Fruit fly (Drosophila melanogaster) whole organism, embryonic: ENCODE results near the gene GILT3.
A peak's percentile ranks its signal among the peaks of the same experiment; 100 is the strongest.

Source experiments
- CG10147 ChIP-seq: fragments of 200-800 bp; sonication (Bioruptor generic); optimal IDR thresholded peaks from 2 replicates; lab custom pipeline; 2019; ENCODE audit warnings: missing biosample characterization, mild to moderate bottlenecking, missing genetic modification characterization, moderate library complexity
- CG10321 ChIP-seq: fragments of 200-800 bp; sonication (Bioruptor generic); IDR thresholded peaks from 2 replicates; pipeline ENCODE4 v1.3.6; 2022; ENCODE audit warnings: missing biosample characterization, missing genetic modification characterization
- CG10565 ChIP-seq: fragments of 200-800 bp; sonication (Bioruptor generic); optimal IDR thresholded peaks from 3 replicates; lab custom pipeline; 2016; ENCODE audit warnings: missing biosample characterization, mild to moderate bottlenecking, missing genetic modification characterization
- CG11247 ChIP-seq: fragments of 200-800 bp; sonication (Bioruptor generic); IDR thresholded peaks from 2 replicates; pipeline ENCODE4 v1.3.6; 2022; ENCODE audit warnings: missing biosample characterization, missing genetic modification characterization
- CG11456 ChIP-seq: fragments of 200-800 bp; sonication (Bioruptor generic); IDR thresholded peaks from 3 replicates; pipeline ENCODE4 v1.3.6; 2022; ENCODE audit warnings: missing biosample characterization, missing genetic modification characterization
- CG13287 ChIP-seq: fragments of 200-800 bp; sonication (Bioruptor generic); IDR thresholded peaks from 2 replicates; pipeline ENCODE4 v1.3.6; 2022; ENCODE audit warnings: missing biosample characterization, missing genetic modification characterization; ENCODE audit not compliant: partially characterized antibody
- CG14710 ChIP-seq: fragments of 200-800 bp; sonication (Bioruptor generic); optimal IDR thresholded peaks from 3 replicates; lab custom pipeline; 2019; ENCODE audit warnings: missing biosample characterization, mild to moderate bottlenecking, missing genetic modification characterization, moderate library complexity
- CG15011 ChIP-seq: fragments of 200-800 bp; sonication (Bioruptor generic); optimal IDR thresholded peaks from 3 replicates; lab custom pipeline; 2018; ENCODE audit warnings: missing biosample characterization, mild to moderate bottlenecking, missing genetic modification characterization
- CG1529 ChIP-seq: fragments of 200-800 bp; sonication (Bioruptor generic); optimal IDR thresholded peaks from 3 replicates; lab custom pipeline; 2018; ENCODE audit warnings: missing biosample characterization, missing genetic modification characterization
- CG15696 ChIP-seq: fragments of 200-800 bp; sonication (Bioruptor generic); optimal IDR thresholded peaks from 2 replicates; lab custom pipeline; 2019; ENCODE audit warnings: missing biosample characterization, mild to moderate bottlenecking, missing genetic modification characterization, moderate library complexity
- CG17328 ChIP-seq: fragments of 200-800 bp; sonication (Bioruptor generic); IDR thresholded peaks from 2 replicates; pipeline ENCODE4 v1.3.6; 2022; ENCODE audit warnings: missing biosample characterization, missing genetic modification characterization
- CG18476 ChIP-seq: fragments of 200-800 bp; sonication (Bioruptor generic); optimal IDR thresholded peaks from 2 replicates; lab custom pipeline; 2016; ENCODE audit warnings: missing biosample characterization, mild to moderate bottlenecking, missing genetic modification characterization
- CG2129 ChIP-seq: fragments of 200-800 bp; sonication (Bioruptor generic); IDR thresholded peaks from 2 replicates; pipeline ENCODE4 v1.3.6; 2022; ENCODE audit warnings: missing biosample characterization, missing genetic modification characterization; ENCODE audit not compliant: partially characterized antibody
- CG30020 ChIP-seq: fragments of 200-800 bp; optimal IDR thresholded peaks from 2 replicates; lab custom pipeline; 2019; ENCODE audit warnings: missing biosample characterization, mild to moderate bottlenecking, missing genetic modification characterization, moderate library complexity
- CG3407 ChIP-seq: fragments of 200-800 bp; sonication (Bioruptor generic); optimal IDR thresholded peaks from 2 replicates; lab custom pipeline; 2018; ENCODE audit warnings: missing biosample characterization, mild to moderate bottlenecking, missing genetic modification characterization
- CG3995 ChIP-seq: fragments of 200-800 bp; sonication (Bioruptor generic); optimal IDR thresholded peaks from 3 replicates; lab custom pipeline; 2016; ENCODE audit warnings: missing biosample characterization, missing genetic modification characterization
- CG7963 ChIP-seq: fragments of 200-800 bp; sonication (Bioruptor generic); IDR thresholded peaks from 3 replicates; pipeline ENCODE4 v1.3.6; 2022; ENCODE audit warnings: missing biosample characterization, missing genetic modification characterization; ENCODE audit not compliant: partially characterized antibody
- Dip2 ChIP-seq: fragments of 200-800 bp; sonication (Bioruptor generic); IDR thresholded peaks from 2 replicates; pipeline ENCODE4 v1.3.6; 2022; ENCODE audit warnings: missing biosample characterization, missing genetic modification characterization
- Doc3 ChIP-seq: fragments of 200-800 bp; sonication (Bioruptor generic); IDR thresholded peaks from 3 replicates; pipeline ENCODE4 v1.3.6; 2022; ENCODE audit warnings: missing biosample characterization, missing genetic modification characterization; ENCODE audit not compliant: partially characterized antibody
- Ets97D ChIP-seq: fragments of 200-800 bp; sonication (Bioruptor generic); optimal IDR thresholded peaks from 3 replicates; lab custom pipeline; 2016; ENCODE audit warnings: missing biosample characterization, missing genetic modification characterization
- Fer2 ChIP-seq: fragments of 200-800 bp; sonication (Bioruptor generic); optimal IDR thresholded peaks from 2 replicates; lab custom pipeline; 2018; ENCODE audit warnings: missing biosample characterization, mild to moderate bottlenecking, missing genetic modification characterization, moderate library complexity
- HLH3B ChIP-seq: fragments of 200-800 bp; sonication (Bioruptor generic); IDR thresholded peaks from 2 replicates; pipeline ENCODE4 v1.3.6; 2022; ENCODE audit warnings: missing biosample characterization, missing genetic modification characterization
- Hmx ChIP-seq: fragments of 200-800 bp; sonication (Bioruptor generic); optimal IDR thresholded peaks from 2 replicates; lab custom pipeline; 2016; ENCODE audit warnings: missing biosample characterization, missing genetic modification characterization
- Hr51 ChIP-seq, 2 experiments: fragments of 200-800 bp; sonication (Bioruptor generic); optimal IDR thresholded peaks; 2 replicates in 1 of 2; 3 replicates in 1 of 2; lab custom pipeline; 2016 to 2018; ENCODE audit warnings: missing biosample characterization in 2 of 2, missing genetic modification characterization in 2 of 2, mild to moderate bottlenecking in 1 of 2, moderate library complexity in 1 of 2
- Max ChIP-seq: fragments of 200-800 bp; sonication (Bioruptor generic); optimal IDR thresholded peaks from 2 replicates; lab custom pipeline; 2016; ENCODE audit warnings: missing biosample characterization, mild to moderate bottlenecking, missing genetic modification characterization
- Mes4 ChIP-seq: fragments of 200-800 bp; sonication (Bioruptor generic); optimal IDR thresholded peaks from 2 replicates; lab custom pipeline; 2016; ENCODE audit warnings: missing biosample characterization, missing genetic modification characterization
- Mrtf ChIP-seq: fragments of 200-800 bp; sonication (Bioruptor generic); IDR thresholded peaks from 3 replicates; pipeline ENCODE4 v1.3.6; 2022; ENCODE audit warnings: missing biosample characterization, missing genetic modification characterization
- Oli ChIP-seq: fragments of 200-800 bp; sonication (Bioruptor generic); optimal IDR thresholded peaks from 2 replicates; lab custom pipeline; 2018; ENCODE audit warnings: missing biosample characterization, mild to moderate bottlenecking, missing genetic modification characterization, moderate library complexity
- Pdp1 ChIP-seq, 2 experiments: fragments of 200-800 bp; sonication (Bioruptor generic); optimal IDR thresholded peaks; 3 replicates each; lab custom pipeline; 2016; ENCODE audit warnings: missing biosample characterization in 2 of 2, missing genetic modification characterization in 2 of 2, mild to moderate bottlenecking in 1 of 2, moderate library complexity in 1 of 2
- Ravus ChIP-seq: fragments of 200-800 bp; sonication (Bioruptor generic); IDR thresholded peaks from 2 replicates; pipeline ENCODE4 v1.3.6; 2022; ENCODE audit warnings: missing biosample characterization, missing genetic modification characterization
- Spps ChIP-seq: fragments of 200-800 bp; sonication (Bioruptor generic); optimal IDR thresholded peaks from 2 replicates; lab custom pipeline; 2018; ENCODE audit warnings: missing biosample characterization, mild to moderate bottlenecking, missing genetic modification characterization
- ab ChIP-seq: fragments of 200-800 bp; sonication (Bioruptor generic); optimal IDR thresholded peaks from 2 replicates; lab custom pipeline; 2016; ENCODE audit warnings: missing biosample characterization, missing genetic modification characterization
- crol ChIP-seq: fragments of 200-800 bp; sonication (Bioruptor generic); IDR thresholded peaks from 2 replicates; pipeline ENCODE4 v1.3.6; 2022; ENCODE audit warnings: missing biosample characterization, missing genetic modification characterization
- crp ChIP-seq, 2 experiments: fragments of 200-800 bp; sonication (Bioruptor generic); optimal IDR thresholded peaks; 2 replicates in 1 of 2; 3 replicates in 1 of 2; lab custom pipeline; 2017; ENCODE audit warnings: missing biosample characterization in 2 of 2, missing genetic modification characterization in 2 of 2, mild to moderate bottlenecking in 1 of 2, moderate library complexity in 1 of 2
- en ChIP-seq: fragments of 200-800 bp; sonication (Bioruptor generic); optimal IDR thresholded peaks from 2 replicates; lab custom pipeline; 2016; ENCODE audit warnings: missing biosample characterization, missing genetic modification characterization
- eve ChIP-seq, 2 experiments: fragments of >200 bp; optimal IDR thresholded peaks; 2 replicates each; lab custom pipeline; 2017; ENCODE audit warnings: missing biosample characterization in 2 of 2, missing genetic modification characterization in 2 of 2
- gfzf ChIP-seq: fragments of 200-800 bp; sonication (Bioruptor generic); optimal IDR thresholded peaks from 2 replicates; lab custom pipeline; 2016; ENCODE audit warnings: missing biosample characterization, mild to moderate bottlenecking, missing genetic modification characterization, moderate library complexity
- grau ChIP-seq: fragments of 200-800 bp; optimal IDR thresholded peaks from 3 replicates; lab custom pipeline; 2019; ENCODE audit warnings: missing biosample characterization, mild to moderate bottlenecking, missing genetic modification characterization, moderate library complexity
- grn ChIP-seq: fragments of 200-800 bp; sonication (Bioruptor generic); optimal IDR thresholded peaks from 3 replicates; lab custom pipeline; 2017; ENCODE audit warnings: missing biosample characterization, missing genetic modification characterization
- insv ChIP-seq, 2 experiments: fragments of 200-800 bp; sonication (Bioruptor generic); optimal IDR thresholded peaks; 3 replicates each; lab custom pipeline; 2016 to 2018; ENCODE audit warnings: missing biosample characterization in 2 of 2, missing genetic modification characterization in 2 of 2
- nau ChIP-seq: fragments of 200-800 bp; sonication (Bioruptor generic); optimal IDR thresholded peaks from 3 replicates; lab custom pipeline; 2017; ENCODE audit warnings: missing biosample characterization, mild to moderate bottlenecking, missing genetic modification characterization, missing genetic modification reagents
- nerfin-1 ChIP-seq: fragments of 200-800 bp; sonication (Bioruptor generic); optimal IDR thresholded peaks from 3 replicates; lab custom pipeline; 2019; ENCODE audit warnings: missing biosample characterization, mild to moderate bottlenecking, missing genetic modification characterization, moderate library complexity
- phol ChIP-seq: fragments of 200-800 bp; sonication (Bioruptor generic); optimal IDR thresholded peaks from 3 replicates; lab custom pipeline; 2018; ENCODE audit warnings: missing biosample characterization, mild to moderate bottlenecking, missing genetic modification characterization, moderate library complexity
- pum ChIP-seq: fragments of 200-800 bp; sonication (Bioruptor generic); optimal IDR thresholded peaks from 2 replicates; lab custom pipeline; 2016; ENCODE audit warnings: missing biosample characterization, missing genetic modification characterization
- scrt ChIP-seq: fragments of 200-800 bp; sonication (Bioruptor generic); optimal IDR thresholded peaks from 2 replicates; lab custom pipeline; 2018; ENCODE audit warnings: missing biosample characterization, mild to moderate bottlenecking, missing genetic modification characterization, moderate library complexity
- shn ChIP-seq: fragments of 200-800 bp; sonication (Bioruptor generic); optimal IDR thresholded peaks from 3 replicates; lab custom pipeline; 2016; ENCODE audit warnings: missing biosample characterization, missing genetic modification characterization
- sqz ChIP-seq: fragments of 200-800 bp; sonication (Bioruptor generic); optimal IDR thresholded peaks from 3 replicates; lab custom pipeline; 2018; ENCODE audit warnings: missing biosample characterization, mild to moderate bottlenecking, missing genetic modification characterization
- zfh1 ChIP-seq: fragments of 200-800 bp; sonication (Bioruptor generic); IDR thresholded peaks from 3 replicates; pipeline ENCODE4 v1.3.6; 2022; ENCODE audit warnings: missing biosample characterization, missing genetic modification characterization

Gene GILT3

DNA sequence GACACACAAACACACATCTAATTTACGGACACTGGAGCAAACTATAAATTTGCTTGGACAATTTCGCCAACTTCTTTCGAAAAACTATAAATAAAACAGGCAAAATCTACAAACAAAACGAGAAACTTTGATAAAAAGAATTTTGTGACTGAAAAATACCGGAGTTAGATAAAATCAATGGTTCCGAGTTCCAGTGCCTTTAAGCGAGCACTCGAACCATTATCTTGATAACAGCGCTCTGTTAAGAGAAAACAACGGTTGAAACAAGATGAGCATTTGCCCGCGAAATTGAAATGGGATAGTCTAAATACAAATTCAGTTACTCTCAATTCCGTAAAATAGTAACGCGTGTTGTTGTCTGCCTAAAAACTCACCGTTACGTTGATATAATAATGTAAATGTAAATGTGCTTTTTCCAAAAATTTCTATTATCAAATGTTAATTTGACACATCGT is 17.4 kb downstream of the GILT3 start, which contains the start of gene CG10254 (continued):
- TF ChIP-seq pum (GFP tag; lab: Kevin White, UChicago) = no peak
- peak; percentile 30 for TF ChIP-seq CG14710 (tag; lab: Kevin White, UChicago)
- TF ChIP-seq gfzf (GFP tag; lab: Kevin White, UChicago) = peak; percentile 87
- peak; percentile 7 for TF ChIP-seq Ets97D (GFP tag; lab: Kevin White, UChicago)
- no peak for TF ChIP-seq Hmx
- no peak for TF ChIP-seq Doc3
- TF ChIP-seq Max (GFP tag; lab: Kevin White, UChicago) = no peak
- no peak for TF ChIP-seq en (GFP tag; lab: Kevin White, UChicago)
- peak; percentile 34; the same call in 1 of the 2 replicates for TF ChIP-seq CG13287 (GFP tag; lab: Robert Waterston, UW)
- TF ChIP-seq CG3995 (GFP tag; lab: Kevin White, UChicago) = peak; percentile 50
- TF ChIP-seq Mes4 (GFP tag; lab: Kevin White, UChicago) = no peak
- no peak for TF ChIP-seq zfh1 (GFP tag; lab: Robert Waterston, UW)
- no peak for TF ChIP-seq CG17328
- TF ChIP-seq grn (GFP tag; lab: Kevin White, UChicago) = peak; percentile 95
- TF ChIP-seq phol (tag; lab: Kevin White, UChicago) = peak; percentile 28
- TF ChIP-seq Oli (tag; lab: Kevin White, UChicago) = no peak
- TF ChIP-seq, all 482 proteins: peak for 31

DNA sequence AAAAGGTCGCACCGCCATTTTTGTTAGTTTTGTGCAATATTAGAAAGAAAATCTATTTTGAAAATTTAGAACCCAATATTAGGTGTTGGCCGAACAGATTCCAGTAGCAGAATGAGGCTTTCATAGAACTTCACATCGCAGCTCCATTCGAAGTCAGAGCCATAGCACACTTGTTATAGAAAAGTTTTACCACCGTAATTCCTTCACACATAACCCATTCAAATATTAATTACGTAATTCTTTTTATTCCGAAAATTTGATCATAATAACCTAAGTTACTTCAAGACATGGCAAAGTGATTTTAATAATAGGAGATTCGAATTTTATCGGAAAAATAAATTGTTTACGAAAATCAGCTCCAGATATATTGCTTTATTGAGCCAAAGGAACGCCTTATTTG is 19.0 kb downstream of the GILT3 start, which contains the start of gene CG10252:
Gene CG10252 (minus strand): TSS at position 101 of the 400 bp plus-strand sequence.
- TF ChIP-seq ab (GFP tag; lab: Kevin White, UChicago) (no peak), nau (no peak), Spps (tag; lab: Kevin White, UChicago) (no peak), Pdp1 (GFP tag; optimal IDR thresholded peaks at IDR 0.05; lab: Kevin White, UChicago) (peak in 1 of 2 experiments; percentile 68)

DNA sequence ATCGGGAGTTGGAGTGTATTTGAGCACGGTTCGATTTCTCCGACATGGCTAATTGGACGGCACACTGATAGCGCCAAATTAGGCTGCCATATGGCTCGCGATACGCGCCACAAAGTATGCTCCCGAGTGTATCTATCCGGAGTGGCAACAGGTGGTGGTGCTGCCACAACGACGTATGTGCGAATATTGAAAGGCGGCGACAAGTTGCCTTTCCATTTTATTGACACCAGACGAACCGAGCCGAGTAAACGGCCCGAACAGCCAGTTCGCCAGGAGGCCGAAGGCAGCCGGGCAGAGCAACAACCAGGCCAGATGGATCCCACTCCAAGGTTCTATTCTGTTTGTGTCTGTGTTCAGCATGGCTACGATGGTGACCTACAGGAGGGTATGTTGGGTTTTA is 21.7 kb downstream of the GILT3 start, which contains the start of gene prt:
Gene prt (minus strand): TSS at position 193 of the 400 bp plus-strand sequence.
- TF ChIP-seq grau (tag; lab: Kevin White, UChicago) = no peak
- TF ChIP-seq CG10321 = no peak
- TF ChIP-seq crp (GFP tag; optimal IDR thresholded peaks at IDR 0.05; lab: Kevin White, UChicago) = no peak
- TF ChIP-seq CG15011 = no peak
- no peak for TF ChIP-seq Dip2 (GFP tag; lab: Robert Waterston, UW)
- TF ChIP-seq insv (GFP tag; optimal IDR thresholded peaks at IDR 0.05; lab: Kevin White, UChicago) = no peak
- TF ChIP-seq CG30020 (tag; lab: Kevin White, UChicago) = no peak
- TF ChIP-seq Fer2 = no peak
- no peak for TF ChIP-seq eve (GFP tag; optimal IDR thresholded peaks at IDR 0.05; lab: Kevin White, UChicago)
- TF ChIP-seq nerfin-1 (tag; lab: Kevin White, UChicago) = no peak
- TF ChIP-seq CG18476 (GFP tag; lab: Kevin White, UChicago) = no peak
- 0 out of 3 replicates have a peak, but pooled peaks have one; percentile 25 for TF ChIP-seq CG11456 (GFP tag; lab: Robert Waterston, UW)
- no peak for TF ChIP-seq CG1529
- TF ChIP-seq Hr51 (GFP tag; optimal IDR thresholded peaks at IDR 0.05; lab: Kevin White, UChicago) = no peak
- no peak for TF ChIP-seq crol
- TF ChIP-seq scrt (GFP tag; lab: Kevin White, UChicago) = peak; percentile 72
- TF ChIP-seq shn (GFP tag; lab: Kevin White, UChicago) = no peak
- TF ChIP-seq CG3407 (GFP tag; lab: Kevin White, UChicago) = no peak
- no peak for TF ChIP-seq CG10565 (GFP tag; lab: Kevin White, UChicago)
- TF ChIP-seq CG7963 (GFP tag; lab: Robert Waterston, UW) = no peak
- TF ChIP-seq CG15696 (tag; lab: Kevin White, UChicago) = no peak
- TF ChIP-seq HLH3B (GFP tag; lab: Robert Waterston, UW) = no peak
- no peak for TF ChIP-seq CG2129 (GFP tag; lab: Robert Waterston, UW)
- 0 out of 3 replicates have a peak, but pooled peaks have one; percentile 16 for TF ChIP-seq Mrtf (GFP tag; lab: Robert Waterston, UW)
- no peak for TF ChIP-seq CG11247
- TF ChIP-seq Ravus (GFP tag; lab: Robert Waterston, UW) = no peak
- TF ChIP-seq sqz = no peak
- TF ChIP-seq CG10147 (GFP tag; lab: Kevin White, UChicago) = no peak
